Worm (Caenorhabditis elegans): ENCODE measurements around the gene F35B3.3.

- TF ChIP-seq ama-1 (optimal IDR thresholded peaks at IDR 0.05) (no peak), F13C5.2 (tag; optimal IDR thresholded peaks at IDR 0.05) (no peak), flt-1 (GFP tag; IDR thresholded peaks at IDR 0.05) (no peak)
These were observed 45.1 kb downstream of the F35B3.3 start for ce11 chrX:17058340-17058739.
